Fruit fly (Drosophila melanogaster): ENCODE measurements around the gene TyrR.

The TyrR gene

DNA sequence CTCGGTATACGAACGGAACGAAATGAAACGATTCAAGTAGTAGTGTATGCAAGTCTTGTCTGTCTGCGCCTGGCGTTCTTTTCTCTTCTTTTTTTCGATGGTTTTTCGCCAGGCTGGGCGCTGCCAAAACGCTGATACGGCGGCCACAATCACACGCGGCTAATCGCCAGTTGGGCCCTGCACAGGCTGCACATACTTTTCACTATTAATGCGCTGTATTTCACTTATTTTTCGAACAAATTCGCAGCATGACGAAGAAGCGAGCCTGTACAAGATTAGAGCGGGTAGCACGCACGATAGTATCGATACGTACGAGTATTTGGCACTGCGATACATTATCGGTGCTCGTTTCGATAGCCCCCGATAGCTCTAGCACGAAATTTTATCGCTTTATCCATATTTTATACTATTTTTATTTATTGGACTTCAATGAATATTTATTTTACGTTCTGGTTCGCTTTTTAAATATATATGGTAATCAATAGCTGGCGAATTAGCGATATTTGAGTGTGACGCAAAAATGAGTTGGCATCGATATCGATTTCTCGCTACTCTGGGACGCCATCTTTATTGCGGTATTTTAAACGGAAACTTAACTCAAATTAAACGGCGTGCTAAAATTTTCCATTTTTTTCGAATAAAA lies 44.8 kb downstream of the TyrR start, which contains the start of gene osa (continued):
- no peak for TF ChIP-seq ab (GFP tag; optimal IDR thresholded peaks at IDR 0.05)
- TF ChIP-seq lmd (GFP tag; IDR thresholded peaks at IDR 0.05) = no peak
- TF ChIP-seq CG3995 (GFP tag; optimal IDR thresholded peaks at IDR 0.05) = no peak
- TF ChIP-seq Adf1 (GFP tag; IDR thresholded peaks at IDR 0.05) = no peak
- no peak for TF ChIP-seq bigmax (GFP tag; optimal IDR thresholded peaks at IDR 0.05)
- peak; percentile 43 for TF ChIP-seq CG4617 (GFP tag; optimal IDR thresholded peaks at IDR 0.05; ENCODE audit: borderline replicate concordance)
- peak; percentile 82 for TF ChIP-seq Deaf1 (tag; optimal IDR thresholded peaks at IDR 0.05)
- no peak for TF ChIP-seq CG30403 (GFP tag; optimal IDR thresholded peaks at IDR 0.05)
- TF ChIP-seq Fer1 (GFP tag; optimal IDR thresholded peaks at IDR 0.05) = peak; percentile 34
- TF ChIP-seq CG16813 (GFP tag; IDR thresholded peaks at IDR 0.05; ENCODE audit: partially characterized antibody) = no peak
- TF ChIP-seq CG2129 (GFP tag; IDR thresholded peaks at IDR 0.05; ENCODE audit: partially characterized antibody) = no peak
- TF ChIP-seq CG4424 (GFP tag; optimal IDR thresholded peaks at IDR 0.05) = no peak
- no peak for TF ChIP-seq ATbp (GFP tag; optimal IDR thresholded peaks at IDR 0.05)
- TF ChIP-seq CG32532 (GFP tag; IDR thresholded peaks at IDR 0.05) = no peak
- TF ChIP-seq CG13123 (GFP tag; optimal IDR thresholded peaks at IDR 0.05) = no peak
- no peak for TF ChIP-seq croc (GFP tag; conservative IDR thresholded peaks at IDR 0.05)
- no peak for TF ChIP-seq br (optimal IDR thresholded peaks at IDR 0.05)
- no peak for TF ChIP-seq Drgx (GFP tag; IDR thresholded peaks at IDR 0.05)
- TF ChIP-seq H2.0 (GFP tag; IDR thresholded peaks at IDR 0.05) = no peak
- TF ChIP-seq Ets97D (GFP tag; optimal IDR thresholded peaks at IDR 0.05) = peak; percentile 85
- TF ChIP-seq CG17385 (GFP tag; optimal IDR thresholded peaks at IDR 0.05) = peak; percentile 4
- no peak for TF ChIP-seq luna (GFP tag; optimal IDR thresholded peaks at IDR 0.05)
- no peak for TF ChIP-seq lov (optimal IDR thresholded peaks at IDR 0.05)
- TF ChIP-seq lov (GFP tag; IDR thresholded peaks at IDR 0.05) = no peak
- no peak for TF ChIP-seq seq (GFP tag; IDR thresholded peaks at IDR 0.05)
- no peak for TF ChIP-seq Dfd (GFP tag; optimal IDR thresholded peaks at IDR 0.05)
- TF ChIP-seq C15 (GFP tag; IDR thresholded peaks at IDR 0.05) = no peak
- TF ChIP-seq kah (GFP tag; optimal IDR thresholded peaks at IDR 0.05) = no peak
- no peak for TF ChIP-seq Dref (GFP tag; IDR thresholded peaks at IDR 0.05)
- no peak for TF ChIP-seq en (GFP tag; optimal IDR thresholded peaks at IDR 0.05)
- no peak for TF ChIP-seq CG6791 (GFP tag; IDR thresholded peaks at IDR 0.05; ENCODE audit: partially characterized antibody)
- no peak for TF ChIP-seq Nf-YB (GFP tag; optimal IDR thresholded peaks at IDR 0.05)
- no peak for TF ChIP-seq CG3407 (GFP tag; optimal IDR thresholded peaks at IDR 0.05)
- TF ChIP-seq stwl (tag; optimal IDR thresholded peaks at IDR 0.05) = peak; percentile 64
- no peak for TF ChIP-seq Poxn (GFP tag; IDR thresholded peaks at IDR 0.05)
- TF ChIP-seq CG15601 (tag; optimal IDR thresholded peaks at IDR 0.05) = peak; percentile 17
- no peak for TF ChIP-seq CG5245 (GFP tag; optimal IDR thresholded peaks at IDR 0.05)
- TF ChIP-seq fru (optimal IDR thresholded peaks at IDR 0.05) = no peak
- no peak for TF ChIP-seq ttk (GFP tag; IDR thresholded peaks at IDR 0.05)
- no peak for TF ChIP-seq CG4820 (GFP tag; optimal IDR thresholded peaks at IDR 0.05)
- no peak for TF ChIP-seq Opbp (GFP tag; IDR thresholded peaks at IDR 0.05; ENCODE audit: partially characterized antibody)
- TF ChIP-seq oc (tag; optimal IDR thresholded peaks at IDR 0.05) = peak; percentile 7
- peak; percentile 88 for TF ChIP-seq pfk (GFP tag; optimal IDR thresholded peaks at IDR 0.05)
- peak; percentile 18 for TF ChIP-seq Bdp1 (GFP tag; optimal IDR thresholded peaks at IDR 0.05)
- no peak for TF ChIP-seq prd (optimal IDR thresholded peaks at IDR 0.05)
- no peak for TF ChIP-seq prd (GFP tag; IDR thresholded peaks at IDR 0.05)
- TF ChIP-seq zen (tag; optimal IDR thresholded peaks at IDR 0.05) = no peak
- TF ChIP-seq Doc3 (GFP tag; IDR thresholded peaks at IDR 0.05; ENCODE audit: partially characterized antibody) = no peak
- no peak for TF ChIP-seq Dip3 (GFP tag; optimal IDR thresholded peaks at IDR 0.05)
- no peak for TF ChIP-seq Dip2 (GFP tag; IDR thresholded peaks at IDR 0.05)
- TF ChIP-seq CTCF (GFP tag; optimal IDR thresholded peaks at IDR 0.05) = peak; percentile 77
- peak; percentile 20 for TF ChIP-seq CG10543 (GFP tag; optimal IDR thresholded peaks at IDR 0.05)
- no peak for TF ChIP-seq wek (GFP tag; optimal IDR thresholded peaks at IDR 0.05)

Data from whole organism, embryonic.